Worm (Caenorhabditis elegans) whole organism, late embryonic: ENCODE results near the gene K08E5.5.

Experiments used
- K02D7.2 ChIP-seq: sonication (generic microtip); optimal IDR thresholded peaks from 2 replicates; lab custom pipeline; 2017; ENCODE audit warnings: mild to moderate bottlenecking, missing genetic modification characterization, missing compliant biosample characterization
- ceh-30 ChIP-seq: fragments of 150-350 bp; optimal IDR thresholded peaks from 2 replicates; lab custom pipeline; 2014; ENCODE audit warnings: missing biosample characterization, missing genetic modification characterization
- fkh-10 ChIP-seq: fragments of 150-350 bp; optimal IDR thresholded peaks from 2 replicates; lab custom pipeline; 2014; ENCODE audit warnings: missing biosample characterization, missing genetic modification reagents, missing genetic modification characterization
- lin-11 ChIP-seq: fragments of 200-800 bp; sonication (Bioruptor generic); optimal IDR thresholded peaks from 2 replicates; lab custom pipeline; 2018; ENCODE audit warnings: mild to moderate bottlenecking, missing genetic modification characterization, missing compliant biosample characterization

DNA sequence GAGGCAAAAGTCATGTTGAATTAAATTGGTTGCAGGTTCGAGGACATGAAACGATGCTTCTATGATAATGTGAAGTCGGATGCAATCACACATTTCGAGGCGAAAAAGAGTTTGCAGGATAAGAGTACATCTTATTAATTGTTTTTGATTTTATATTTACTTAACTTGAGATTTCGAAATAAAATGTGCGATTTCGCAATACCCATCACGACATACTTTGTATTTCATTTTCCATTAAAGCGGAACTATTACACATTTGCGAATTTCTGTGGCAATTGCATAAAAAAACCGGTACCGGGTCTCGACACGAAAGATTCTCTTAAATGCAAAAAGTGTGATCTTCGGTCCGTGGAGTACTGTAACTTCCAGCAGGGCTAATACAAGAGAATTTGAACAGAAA lies 42.1 kb upstream of the K08E5.5 start:
- TF ChIP-seq lin-11 (tag; lab: Kevin White, UChicago) (no peak), ceh-30 (tag; lab: Kevin White, UChicago) (no peak), fkh-10 (GFP tag; lab: Kevin White, UChicago) (no peak), K02D7.2 (no peak)
